Worm (Caenorhabditis elegans) whole organism, L4 larva: Measurements from ENCODE around the gene F57A8.1.

Source experiments
- F10B5.3 ChIP-seq: sonication (generic microtip); optimal IDR thresholded peaks from 2 replicates; lab custom pipeline; 2016; ENCODE audit warnings: mild to moderate bottlenecking, missing genetic modification characterization, missing compliant biosample characterization
- ama-1 ChIP-seq: fragments of 150-350 bp; optimal IDR thresholded peaks from 2 replicates; lab custom pipeline; 2014; ENCODE audit warnings: inconsistent platforms, mixed read lengths
- ceh-82 ChIP-seq: sonication (generic microtip); optimal IDR thresholded peaks from 2 replicates; lab custom pipeline; 2017; ENCODE audit warnings: missing biosample characterization, missing genetic modification characterization
- ces-1 ChIP-seq: fragments of 150-350 bp; sonication (generic microtip); optimal IDR thresholded peaks from 4 replicates; lab custom pipeline; 2014; ENCODE audit warnings: missing biosample characterization, missing genetic modification reagents, missing genetic modification characterization
- nhr-76 ChIP-seq: fragments of 150-350 bp; optimal IDR thresholded peaks from 2 replicates; lab custom pipeline; 2014; ENCODE audit warnings: missing biosample characterization, missing genetic modification characterization
- unc-62 ChIP-seq, 3 experiments: fragments of 150-350 bp in 1 of 3; sonication (generic microtip); optimal IDR thresholded peaks in 2 of 3; peaks in 1 of 3; 1 replicate in 1 of 3; 2 replicates in 2 of 3; lab custom pipeline; 2014 to 2017; ENCODE audit warnings: missing biosample characterization in 3 of 3, missing genetic modification characterization in 3 of 3, missing genetic modification reagents in 3 of 3, missing genotype in 1 of 3

DNA sequence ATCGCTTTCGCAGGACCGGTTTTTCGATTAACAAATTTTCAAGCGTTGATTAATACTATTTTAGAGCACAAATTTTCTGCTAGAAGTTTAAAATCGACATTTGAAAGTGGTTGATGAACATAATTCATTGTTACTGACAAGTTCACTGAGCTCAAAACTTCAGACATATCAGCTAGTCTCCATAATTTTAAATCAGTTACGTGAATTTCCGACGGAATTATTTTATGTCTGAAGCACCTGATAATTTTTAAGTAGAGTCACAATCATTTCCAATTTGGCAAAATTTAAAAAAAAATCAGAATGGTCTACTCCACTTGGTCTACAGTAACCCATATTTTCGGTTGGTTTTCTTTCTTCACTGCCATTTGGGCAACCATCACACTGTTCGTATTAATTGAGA, 14.7 kb downstream of the F57A8.1 start, which contains the start of gene str-118:
- TF ChIP-seq F10B5.3 (tag; lab: Kevin White, UChicago) (no peak), nhr-76 (tag; lab: Kevin White, UChicago) (no peak), ceh-82 (tag; lab: Kevin White, UChicago) (no peak), ces-1 (no peak), unc-62 (GFP tag; optimal IDR thresholded peaks at IDR 0.05 in 1 of 2; lab: Kevin White, UChicago) (no peak), unc-62 (tag; optimal IDR thresholded peaks at IDR 0.05; lab: Kevin White, UChicago) (no peak), ama-1 (lab: Kevin White, UChicago) (no peak)
